Worm (Caenorhabditis elegans) whole organism, early embryonic: ENCODE measurements around the gene T20B5.2.

Experiments
- B0310.2 ChIP-seq: sonication (generic microtip); optimal IDR thresholded peaks from 2 replicates; lab custom pipeline; 2016; ENCODE audit warnings: mild to moderate bottlenecking, missing genetic modification characterization, missing compliant biosample characterization
- F13C5.2 ChIP-seq: sonication (generic microtip); optimal IDR thresholded peaks from 2 replicates; lab custom pipeline; 2017; ENCODE audit warnings: mild to moderate bottlenecking, missing genetic modification characterization, inconsistent platforms, missing compliant biosample characterization
- aly-1 ChIP-seq: sonication (generic microtip); optimal IDR thresholded peaks from 2 replicates; lab custom pipeline; 2016; ENCODE audit warnings: missing genetic modification characterization, missing compliant biosample characterization
- ama-1 ChIP-seq: fragments of 150-350 bp; optimal IDR thresholded peaks from 2 replicates; lab custom pipeline; 2014
- ceh-13 ChIP-seq: fragments of 200-800 bp; sonication (Bioruptor generic); optimal IDR thresholded peaks from 2 replicates; lab custom pipeline; 2018; ENCODE audit warnings: mild to moderate bottlenecking, missing genetic modification characterization, missing compliant biosample characterization
- ceh-36 ChIP-seq: sonication (generic microtip); optimal IDR thresholded peaks from 2 replicates; lab custom pipeline; 2016; ENCODE audit warnings: missing genetic modification characterization, inconsistent platforms, missing compliant biosample characterization
- ets-7 ChIP-seq: sonication (generic microtip); optimal IDR thresholded peaks from 2 replicates; lab custom pipeline; 2016; ENCODE audit warnings: missing genotype, missing genetic modification characterization, missing compliant biosample characterization
- flt-1 ChIP-seq: fragments of 200-800 bp; sonication (Bioruptor generic); IDR thresholded peaks from 2 replicates; pipeline ENCODE4 v1.3.6; 2022; ENCODE audit warnings: missing genetic modification characterization, missing compliant biosample characterization
- hmbx-1 ChIP-seq: sonication (generic microtip); optimal IDR thresholded peaks from 2 replicates; lab custom pipeline; 2016; ENCODE audit warnings: mild to moderate bottlenecking, missing genetic modification characterization, missing compliant biosample characterization
- hmg-4 ChIP-seq: fragments of 200-800 bp; sonication (Bioruptor generic); optimal IDR thresholded peaks from 2 replicates; lab custom pipeline; 2018; ENCODE audit warnings: mild to moderate bottlenecking, missing genetic modification characterization, missing compliant biosample characterization
- hnd-1 ChIP-seq: sonication (generic microtip); optimal IDR thresholded peaks from 2 replicates; lab custom pipeline; 2016; ENCODE audit warnings: missing genetic modification characterization, missing compliant biosample characterization
- pes-1 ChIP-seq: fragments of 200-800 bp; sonication (Bioruptor generic); IDR thresholded peaks from 2 replicates; pipeline ENCODE4 v1.3.6; 2022; ENCODE audit warnings: missing genetic modification reagents, missing genetic modification characterization, missing compliant biosample characterization
- scrt-1 ChIP-seq: fragments of 200-800 bp; sonication (Bioruptor generic); IDR thresholded peaks from 2 replicates; pipeline ENCODE4 v1.3.6; 2022; ENCODE audit warnings: missing genetic modification characterization, missing compliant biosample characterization
- sea-1 ChIP-seq: fragments of 200-800 bp; sonication (Bioruptor generic); conservative IDR thresholded peaks from 2 replicates; pipeline ENCODE4 v1.3.6; 2022; ENCODE audit warnings: missing genetic modification characterization, missing compliant biosample characterization
- tbx-11 ChIP-seq: fragments of 200-800 bp; sonication (Bioruptor generic); IDR thresholded peaks from 2 replicates; pipeline ENCODE4 v1.3.6; 2022; ENCODE audit warnings: missing genetic modification characterization, missing compliant biosample characterization
- tbx-37 ChIP-seq: fragments of 200-800 bp; sonication (Bioruptor generic); conservative IDR thresholded peaks from 2 replicates; pipeline ENCODE4 v1.3.6; 2022; ENCODE audit warnings: missing genetic modification reagents, missing genetic modification characterization, missing compliant biosample characterization
- tra-4 ChIP-seq: sonication (generic microtip); optimal IDR thresholded peaks from 2 replicates; lab custom pipeline; 2017; ENCODE audit warnings: missing genetic modification characterization, missing compliant biosample characterization

The T20B5.2 gene

DNA sequence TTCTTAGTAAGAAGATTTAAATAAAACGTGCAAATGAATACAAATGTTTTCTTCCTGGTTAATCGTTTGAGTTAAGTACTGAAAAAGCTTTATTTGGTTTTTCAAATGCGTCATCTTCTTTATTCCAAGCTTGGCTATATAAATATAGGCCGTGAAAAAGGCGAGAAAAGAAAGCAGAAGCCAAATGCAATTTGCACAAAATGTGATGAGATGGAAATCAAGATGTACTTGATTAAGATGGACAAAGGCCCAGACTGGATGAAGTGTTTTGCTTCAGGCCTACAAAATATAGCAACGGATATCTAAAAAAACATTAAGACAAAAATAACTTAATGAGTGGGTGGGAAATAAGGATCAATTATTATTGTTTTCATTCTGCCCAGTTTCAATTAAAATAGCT is 41.3 kb downstream of the T20B5.2 start:
- TF ChIP-seq ets-7 (no peak), ceh-13 (no peak)

DNA sequence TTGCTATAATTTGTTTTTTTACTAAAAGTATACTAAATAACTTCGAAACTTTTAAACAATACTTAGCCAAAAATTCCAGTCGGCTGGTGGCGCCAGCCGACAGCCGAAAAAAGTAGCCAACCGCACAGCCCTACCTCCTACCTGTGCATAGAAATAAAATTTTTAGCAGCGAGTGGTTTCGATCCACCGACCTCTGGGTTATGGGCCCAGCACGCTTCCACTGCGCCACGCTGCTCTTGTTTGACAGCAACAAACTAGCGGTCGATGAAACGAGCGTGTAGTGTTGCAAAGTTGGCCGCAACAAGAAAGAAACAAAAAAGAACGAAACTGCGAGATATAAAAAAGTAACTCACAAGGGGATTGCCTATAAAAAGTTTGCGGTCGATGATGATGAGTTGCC is 42.0 kb downstream of the T20B5.2 start:
- TF ChIP-seq tbx-11 (GFP tag; lab: Robert Waterston, UW) (no peak), aly-1 (tag; lab: Kevin White, UChicago) (no peak), B0310.2 (tag; lab: Kevin White, UChicago) (no peak), ceh-13 (peak; percentile 46), hmg-4 (GFP tag; lab: Kevin White, UChicago) (no peak), ets-7 (no peak), hmbx-1 (tag; lab: Kevin White, UChicago) (no peak), scrt-1 (0 out of 2 replicates have a peak, but pooled peaks have one; percentile 12), F13C5.2 (tag; lab: Kevin White, UChicago) (no peak), ceh-36 (tag; lab: Kevin White, UChicago) (no peak), tbx-37 (GFP tag; lab: Robert Waterston, UW) (0 out of 2 replicates have a peak, but pooled peaks have one; percentile 25), flt-1 (peak; percentile 42), ama-1 (lab: Kevin White, UChicago) (no peak), pes-1 (GFP tag; lab: Robert Waterston, UW) (peak; percentile 72), tra-4 (no peak)

DNA sequence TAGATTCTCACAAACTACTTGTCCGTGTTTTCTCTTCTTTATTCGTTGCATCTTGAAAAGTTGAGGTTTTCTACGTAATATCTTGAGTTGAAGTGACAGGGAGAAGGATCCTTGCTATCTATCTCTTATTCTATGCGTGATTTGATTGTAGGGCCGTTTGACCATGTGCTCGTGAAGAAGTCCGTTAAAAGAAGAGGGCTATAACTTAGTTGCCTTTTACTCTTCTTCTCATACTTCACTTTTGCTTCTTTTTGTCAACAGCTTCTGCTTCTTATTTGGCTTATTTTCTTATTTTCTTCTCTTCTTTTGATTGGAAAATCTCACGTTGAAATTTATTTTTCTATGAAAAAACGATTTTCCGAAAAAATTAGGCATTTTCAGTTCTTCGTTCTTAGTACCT is 42.8 kb downstream of the T20B5.2 start:
- TF ChIP-seq tra-4 (no peak), tbx-11 (GFP tag; lab: Robert Waterston, UW) (no peak), scrt-1 (no peak), tbx-37 (GFP tag; lab: Robert Waterston, UW) (no peak), ama-1 (lab: Kevin White, UChicago) (no peak), hmg-4 (GFP tag; lab: Kevin White, UChicago) (no peak), F13C5.2 (tag; lab: Kevin White, UChicago) (no peak), hmbx-1 (tag; lab: Kevin White, UChicago) (no peak), hnd-1 (no peak), B0310.2 (tag; lab: Kevin White, UChicago) (no peak), ceh-36 (tag; lab: Kevin White, UChicago) (no peak), ceh-13 (no peak), flt-1 (no peak), sea-1 (GFP tag; lab: Robert Waterston, UW) (no peak), ets-7 (no peak), pes-1 (GFP tag; lab: Robert Waterston, UW) (no peak), aly-1 (tag; lab: Kevin White, UChicago) (no peak)
